Fruit fly (Drosophila melanogaster): ENCODE data around the gene CG13653.

CG13653 gene

DNA sequence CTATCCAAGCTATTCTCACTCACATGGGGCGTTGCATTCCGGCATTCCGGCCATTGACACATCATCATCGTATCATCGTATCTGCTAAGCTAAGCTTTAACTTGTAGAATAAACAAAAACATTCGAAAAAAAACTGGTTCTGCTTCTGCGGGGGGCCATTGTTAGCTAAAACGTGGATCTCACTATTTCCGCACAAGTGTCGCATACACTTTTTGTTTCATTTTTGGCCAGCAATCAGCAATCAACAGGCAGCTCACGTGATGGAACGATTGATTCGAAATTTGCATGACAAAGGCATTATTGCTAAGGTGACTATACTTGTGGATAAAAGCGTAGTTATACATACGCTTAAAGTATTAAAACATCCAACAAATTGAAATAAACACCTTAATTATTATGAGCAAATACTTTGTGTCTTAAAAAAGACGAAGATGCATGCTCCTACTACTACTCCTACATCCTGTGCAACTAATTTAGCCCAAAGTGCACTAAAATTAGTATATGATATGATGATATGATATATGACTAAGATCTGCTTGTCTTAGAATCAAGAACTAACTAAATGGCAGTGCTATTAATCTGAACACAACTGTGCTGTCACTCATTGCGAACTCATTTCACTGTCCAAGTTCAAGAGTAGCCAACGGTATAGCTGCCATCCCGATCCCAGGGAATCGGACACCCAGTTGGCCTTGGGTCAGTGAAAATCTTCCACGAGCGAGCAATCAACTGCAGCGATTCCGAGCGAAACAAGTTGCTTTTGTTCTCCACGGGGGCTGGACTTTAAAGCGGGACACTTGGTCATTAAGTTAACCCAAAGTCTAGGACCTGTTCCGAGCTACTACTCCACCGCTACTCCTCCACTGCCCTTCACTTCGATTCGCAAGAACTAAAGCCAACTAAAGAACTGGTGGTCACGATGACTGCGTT, 43.7 kb downstream of the CG13653 start (continued):
- TF ChIP-seq CG4318 (GFP tag; optimal IDR thresholded peaks at IDR 0.05) (no peak), CG10631 (GFP tag; optimal IDR thresholded peaks at IDR 0.05) (no peak), CG3032 (tag; optimal IDR thresholded peaks at IDR 0.05) (peak; percentile 42), CG10669 (GFP tag; optimal IDR thresholded peaks at IDR 0.05) (peak; percentile 31), CG11762 (GFP tag; optimal IDR thresholded peaks at IDR 0.05; ENCODE audit: insufficient read depth) (no peak), CG3919 (GFP tag; optimal IDR thresholded peaks at IDR 0.05) (peak; percentile 6), CG11294 (GFP tag; IDR thresholded peaks at IDR 0.05) (no peak), dsx (GFP tag; optimal IDR thresholded peaks at IDR 0.05; ENCODE audit: poor library complexity, severe bottlenecking) (peak; percentile 56), Met (GFP tag; optimal IDR thresholded peaks at IDR 0.05) (no peak), esn (GFP tag; optimal IDR thresholded peaks at IDR 0.05) (no peak), topi (GFP tag; optimal IDR thresholded peaks at IDR 0.05) (no peak), Sox15 (GFP tag; optimal IDR thresholded peaks at IDR 0.05) (no peak), achi (GFP tag; optimal IDR thresholded peaks at IDR 0.05) (no peak), acj6 (GFP tag; optimal IDR thresholded peaks at IDR 0.05) (no peak), Lpt (GFP tag; optimal IDR thresholded peaks at IDR 0.05) (no peak), fd59A (GFP tag; optimal IDR thresholded peaks at IDR 0.05) (no peak), Ets96B (tag; optimal IDR thresholded peaks at IDR 0.05) (peak; percentile 39), CG31627 (GFP tag; optimal IDR thresholded peaks at IDR 0.05) (no peak), pdm3 (GFP tag; optimal IDR thresholded peaks at IDR 0.05) (no peak), Hr38 (GFP tag; optimal IDR thresholded peaks at IDR 0.05) (no peak), lz (GFP tag; optimal IDR thresholded peaks at IDR 0.05) (no peak), CG9139 (GFP tag; optimal IDR thresholded peaks at IDR 0.05) (no peak), fd85E (GFP tag; optimal IDR thresholded peaks at IDR 0.05) (no peak)

DNA sequence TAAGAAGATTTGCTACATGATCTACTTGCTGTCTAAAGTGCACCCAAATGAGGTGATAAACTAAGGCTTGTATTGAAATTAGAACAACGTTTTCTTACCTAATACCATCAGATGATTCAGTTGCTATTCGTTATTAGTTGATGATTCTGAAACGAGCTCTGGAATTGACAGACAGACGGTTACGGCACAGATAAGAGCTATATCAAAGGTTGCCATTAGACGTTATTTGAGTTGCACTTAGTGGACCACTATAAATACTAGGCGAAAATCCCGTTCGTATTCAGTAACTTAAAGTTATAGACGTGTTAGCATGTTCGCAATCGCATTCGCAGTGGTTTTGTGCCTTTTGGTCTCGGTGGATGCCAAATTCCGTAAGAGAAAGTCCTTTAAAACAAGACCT, 44.6 kb downstream of the CG13653 start, which contains the start of gene to:
TSS of gene to (plus strand) at position 301 of the 400 bp plus-strand sequence.
- TF ChIP-seq Lpt (GFP tag; optimal IDR thresholded peaks at IDR 0.05) (no peak), CG32006 (GFP tag; optimal IDR thresholded peaks at IDR 0.05) (no peak), eg (GFP tag; IDR thresholded peaks at IDR 0.05) (no peak), Eip93F (GFP tag; optimal IDR thresholded peaks at IDR 0.05) (no peak), fd85E (GFP tag; optimal IDR thresholded peaks at IDR 0.05) (no peak), CG10669 (GFP tag; optimal IDR thresholded peaks at IDR 0.05) (no peak), CG9139 (GFP tag; optimal IDR thresholded peaks at IDR 0.05) (no peak), Smox (GFP tag; optimal IDR thresholded peaks at IDR 0.05) (no peak), OdsH (GFP tag; optimal IDR thresholded peaks at IDR 0.05) (no peak), Sox102F (GFP tag; optimal IDR thresholded peaks at IDR 0.05) (no peak)

DNA sequence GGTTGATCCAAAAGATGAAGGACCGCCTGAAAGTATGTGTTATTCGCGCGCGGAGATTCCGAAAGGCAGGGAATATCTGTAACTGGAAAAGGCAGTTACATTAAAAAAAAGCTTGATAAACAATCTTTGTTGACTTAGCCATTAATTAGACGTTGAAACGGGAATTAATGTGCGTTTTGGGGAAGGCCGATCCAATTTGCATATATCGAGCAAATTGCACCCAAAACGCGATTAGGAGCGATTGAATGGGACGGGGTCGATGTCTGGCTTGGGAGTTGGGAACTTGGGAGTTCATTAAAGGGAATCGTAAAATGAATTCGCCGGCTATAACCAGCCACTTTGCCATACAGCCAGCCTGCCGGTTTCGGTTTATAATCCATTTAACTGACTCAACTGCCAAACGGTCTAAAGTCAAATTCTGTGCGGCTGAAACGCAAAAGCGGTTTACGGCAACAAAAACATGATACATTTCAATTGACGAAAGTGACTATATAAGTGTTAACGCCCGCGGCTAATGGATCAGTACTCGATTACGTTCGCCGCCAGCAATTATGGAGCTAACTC, 46.3 kb downstream of the CG13653 start, which contains the start of gene CG11854:
TSS of gene CG11854 (plus strand) at position 514 of the 564 bp plus-strand sequence.
- no peak for TF ChIP-seq Eip93F (GFP tag; optimal IDR thresholded peaks at IDR 0.05)
- no peak for TF ChIP-seq eg (GFP tag; IDR thresholded peaks at IDR 0.05)
- TF ChIP-seq Hr39 (GFP tag; optimal IDR thresholded peaks at IDR 0.05) = no peak
- no peak for TF ChIP-seq svp (GFP tag)
- TF ChIP-seq CG6276 (GFP tag; optimal IDR thresholded peaks at IDR 0.05) = no peak
- TF ChIP-seq CG11902 (GFP tag; optimal IDR thresholded peaks at IDR 0.05) = no peak
- no peak for TF ChIP-seq acj6 (GFP tag; optimal IDR thresholded peaks at IDR 0.05)
- no peak for TF ChIP-seq Sox102F (GFP tag; optimal IDR thresholded peaks at IDR 0.05)
- no peak for TF ChIP-seq cyc (GFP tag; optimal IDR thresholded peaks at IDR 0.05)
- no peak for TF ChIP-seq CG6808 (GFP tag; optimal IDR thresholded peaks at IDR 0.05)

All from whole organism, prepupa.